Fruit fly (Drosophila melanogaster) whole organism, prepupa: ENCODE data around the gene Orct2.

Experiments
- CG1621 ChIP-seq: fragments of 200-800 bp; sonication (Bioruptor generic); optimal IDR thresholded peaks from 3 replicates; lab custom pipeline; 2018; ENCODE audit warnings: missing biosample characterization, mild to moderate bottlenecking, missing genetic modification characterization
- CG16779 ChIP-seq: fragments of 200-800 bp; sonication (Bioruptor generic); optimal IDR thresholded peaks from 3 replicates; lab custom pipeline; 2017; ENCODE audit warnings: missing biosample characterization, mild to moderate bottlenecking, missing genetic modification characterization
- CG3032 ChIP-seq: fragments of 200-800 bp; optimal IDR thresholded peaks from 2 replicates; lab custom pipeline; 2019; ENCODE audit warnings: missing biosample characterization, mild to moderate bottlenecking, missing genetic modification characterization, moderate library complexity
- CG4318 ChIP-seq: fragments of 200-800 bp; sonication (Bioruptor generic); optimal IDR thresholded peaks from 3 replicates; lab custom pipeline; 2017; ENCODE audit warnings: missing biosample characterization, mild to moderate bottlenecking, missing genetic modification characterization
- CG6854 ChIP-seq: fragments of 200-800 bp; sonication (Bioruptor generic); optimal IDR thresholded peaks from 2 replicates; lab custom pipeline; 2017; ENCODE audit warnings: missing biosample characterization, mild to moderate bottlenecking, missing genetic modification characterization
- Eip75B ChIP-seq: fragments of 200-800 bp; sonication (Bioruptor generic); optimal IDR thresholded peaks from 3 replicates; lab custom pipeline; 2016; ENCODE audit warnings: missing biosample characterization, missing genetic modification characterization
- dsx ChIP-seq: fragments of 200-800 bp; optimal IDR thresholded peaks from 3 replicates; lab custom pipeline; 2019; ENCODE audit warnings: missing biosample characterization, mild to moderate bottlenecking, missing genetic modification characterization, moderate library complexity; ENCODE audit not compliant: poor library complexity, severe bottlenecking
- fd59A ChIP-seq: fragments of 200-800 bp; sonication (Bioruptor generic); optimal IDR thresholded peaks from 2 replicates; lab custom pipeline; 2017; ENCODE audit warnings: missing biosample characterization, mild to moderate bottlenecking, missing genetic modification characterization, missing genetic modification reagents
- lz ChIP-seq: fragments of 200-800 bp; sonication (Bioruptor generic); optimal IDR thresholded peaks from 3 replicates; lab custom pipeline; 2016; ENCODE audit warnings: missing biosample characterization, missing genetic modification characterization
- topi ChIP-seq: fragments of 200-800 bp; sonication (Bioruptor generic); optimal IDR thresholded peaks from 3 replicates; lab custom pipeline; 2016; ENCODE audit warnings: missing biosample characterization, missing genetic modification characterization

DNA sequence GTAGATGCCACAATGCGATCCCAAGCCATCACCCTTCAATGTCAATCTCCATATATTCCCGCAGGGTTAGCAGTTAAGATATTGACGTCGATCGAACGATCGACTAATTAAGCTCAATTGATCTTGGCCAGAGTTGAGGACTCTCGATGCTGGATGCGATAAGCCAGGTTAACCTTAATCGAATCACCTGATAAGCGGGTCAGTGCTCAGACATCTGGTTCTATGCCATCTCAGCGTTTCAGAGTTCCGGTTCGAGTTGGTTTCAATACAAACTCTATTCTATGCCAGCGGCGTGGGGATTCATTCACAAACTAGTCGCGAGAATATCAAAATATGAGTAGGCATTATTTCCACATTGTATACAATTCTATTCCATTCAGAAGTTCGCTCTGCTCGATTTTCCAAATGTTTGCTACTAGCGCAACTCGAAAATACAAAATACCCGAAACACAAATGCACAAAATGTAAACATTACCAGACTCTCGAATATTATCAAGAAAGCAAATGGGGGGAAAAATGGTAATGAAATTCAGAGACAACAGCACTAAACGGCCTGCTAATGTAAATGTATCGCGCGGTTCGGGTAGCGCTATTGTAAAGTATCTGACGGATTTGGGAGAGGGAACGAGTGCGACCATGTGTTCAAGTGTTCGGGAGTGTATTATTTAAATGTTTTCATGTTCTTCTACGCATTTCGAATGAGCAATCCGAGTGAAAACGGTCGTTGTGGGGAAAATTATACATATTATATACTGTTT is 9.9 kb downstream of the Orct2 start:
- no peak for TF ChIP-seq topi
- TF ChIP-seq dsx (GFP tag; lab: Kevin White, UChicago), result no peak
- no peak for TF ChIP-seq CG4318 (GFP tag; lab: Kevin White, UChicago)
- TF ChIP-seq Eip75B, result no peak
- TF ChIP-seq CG6854 (GFP tag; lab: Kevin White, UChicago), result no peak
- no peak for TF ChIP-seq lz (GFP tag; lab: Kevin White, UChicago)
- TF ChIP-seq CG16779, result no peak
- no peak for TF ChIP-seq CG3032
- no peak for TF ChIP-seq fd59A (GFP tag; lab: Kevin White, UChicago)
- TF ChIP-seq CG1621 (tag; lab: Kevin White, UChicago), result no peak
